Worm (Caenorhabditis elegans): Measurements from ENCODE around the gene lbp-7.
A peak's percentile ranks its signal among the peaks of the same experiment; 100 is the strongest.

The lbp-7 gene

DNA sequence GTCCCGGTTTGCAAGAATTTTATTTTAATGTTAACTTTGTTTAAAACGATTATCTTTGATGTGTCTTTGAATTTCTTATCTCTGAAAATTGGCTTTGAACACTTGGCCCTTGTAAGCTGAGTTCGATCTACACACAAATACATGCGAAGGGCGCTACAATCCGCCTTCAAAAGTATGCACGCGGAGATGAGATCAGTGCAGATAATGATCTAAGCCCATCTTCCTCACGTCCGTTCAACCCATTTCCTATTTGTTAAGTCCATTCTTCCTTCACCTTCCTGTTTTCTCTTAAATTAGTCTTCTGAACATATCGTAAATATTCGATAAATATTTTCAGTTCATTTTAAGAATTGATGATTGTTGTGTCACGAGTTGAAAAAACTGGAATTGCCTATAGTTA lies 13.0 kb upstream of the lbp-7 start, which contains the start of gene nhr-175:
nhr-175 (plus strand) TSS at position 339 of the 400 bp plus-strand sequence.
- TF ChIP-seq fos-1 (tag; optimal IDR thresholded peaks at IDR 0.05) (no peak), nhr-85 (tag) (peak; percentile 61)

DNA sequence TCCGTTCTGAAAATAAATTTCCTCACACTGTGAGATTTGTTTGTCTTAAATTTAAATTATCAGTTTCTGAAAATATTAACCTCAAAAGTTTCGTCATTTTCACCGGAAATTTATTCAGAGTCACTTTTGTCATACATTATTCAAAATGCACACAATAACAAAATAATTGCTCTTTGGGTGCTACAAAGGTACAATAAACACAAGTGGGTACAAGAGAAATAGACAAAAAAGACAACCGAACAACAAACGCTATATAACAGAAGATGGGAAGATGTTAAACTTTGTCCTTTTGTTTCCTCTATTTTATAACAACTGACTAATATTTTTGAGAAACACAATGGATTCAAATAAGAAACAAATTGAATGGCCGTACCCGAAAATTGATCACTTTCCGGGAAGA lies 9.8 kb upstream of the lbp-7 start:
- TF ChIP-seq nhr-11 (tag; optimal IDR thresholded peaks at IDR 0.05) (peak; percentile 85), ets-5 (GFP tag; IDR thresholded peaks at IDR 0.05) (no peak), nhr-19 (GFP tag; conservative IDR thresholded peaks at IDR 0.05) (peak; percentile 14; the same call in 1 of the 2 replicates)

ce11 chrV:13872895-13873294 lies 6.5 kb upstream of the lbp-7 start, which contains the start of gene cpt-5:
cpt-5 (plus strand) TSS chrV:13873195.
- TF ChIP-seq pqm-1 (tag; optimal IDR thresholded peaks at IDR 0.05) (no peak), nhr-77 (tag; optimal IDR thresholded peaks at IDR 0.05) (no peak)

DNA sequence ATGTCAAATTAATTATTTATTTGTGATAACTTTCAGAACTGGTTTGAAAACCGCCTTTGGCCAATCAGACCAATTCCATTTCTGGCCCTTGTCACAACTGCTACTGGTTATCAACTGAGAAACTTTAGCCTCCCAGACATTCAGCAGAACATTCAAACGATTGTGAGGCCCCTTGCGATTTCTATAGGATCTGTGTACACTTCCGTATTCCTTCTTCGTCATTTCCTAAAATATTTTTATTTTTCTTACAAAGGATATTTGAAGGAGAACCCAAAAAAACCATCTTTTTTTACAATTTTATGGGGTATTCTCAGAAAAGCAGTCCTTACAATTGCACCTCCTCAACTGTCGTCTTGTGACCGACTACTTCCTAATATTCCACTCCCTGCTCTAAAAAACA lies 6.0 kb upstream of the lbp-7 start:
- no peak for TF ChIP-seq alr-1 (tag; optimal IDR thresholded peaks at IDR 0.05; ENCODE audit: borderline replicate concordance)
- TF ChIP-seq ets-5 (GFP tag; IDR thresholded peaks at IDR 0.05), result no peak
- no peak for TF ChIP-seq unc-130 (tag; optimal IDR thresholded peaks at IDR 0.05)
- TF ChIP-seq zag-1 (tag; optimal IDR thresholded peaks at IDR 0.05), result no peak
- peak; percentile 1 for TF ChIP-seq nhr-85 (tag)
- no peak for TF ChIP-seq pqm-1 (tag; optimal IDR thresholded peaks at IDR 0.05)
- TF ChIP-seq nhr-77 (tag; optimal IDR thresholded peaks at IDR 0.05), result no peak
- no peak for TF ChIP-seq zip-4 (GFP tag; optimal IDR thresholded peaks at IDR 0.05)

DNA sequence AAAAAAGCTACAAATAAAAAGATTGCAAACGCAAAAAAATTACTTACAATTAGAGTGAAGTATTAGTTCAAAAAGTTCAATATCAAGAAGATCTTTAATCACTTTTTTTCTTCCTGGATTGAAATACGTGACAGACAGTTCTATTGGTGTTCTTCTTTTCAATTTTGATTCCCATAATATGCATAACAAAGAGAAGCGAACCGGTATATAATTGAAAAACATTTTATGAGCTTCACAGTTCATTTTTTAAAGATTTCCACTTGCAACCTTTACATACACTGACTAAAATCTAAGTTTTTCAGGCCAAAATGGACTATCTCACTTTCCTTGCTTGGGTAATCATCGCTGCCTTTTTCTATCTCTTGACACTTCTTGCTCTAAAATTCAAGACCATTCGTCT lies 2.8 kb upstream of the lbp-7 start, which contains the start of gene T22G5.1:
T22G5.1 (plus strand) TSS at position 301 of the 400 bp plus-strand sequence.
- TF ChIP-seq mdl-1 (tag; optimal IDR thresholded peaks at IDR 0.05), result no peak
- TF ChIP-seq lin-13 (GFP tag; optimal IDR thresholded peaks at IDR 0.05), result no peak
- TF ChIP-seq irx-1 (tag; optimal IDR thresholded peaks at IDR 0.05), result no peak
- TF ChIP-seq nhr-71 (tag; optimal IDR thresholded peaks at IDR 0.05), result no peak
- no peak for TF ChIP-seq ztf-11 (tag; optimal IDR thresholded peaks at IDR 0.05)
- no peak for TF ChIP-seq pax-3 (tag; optimal IDR thresholded peaks at IDR 0.05)
- no peak for TF ChIP-seq C34B4.2 (tag; optimal IDR thresholded peaks at IDR 0.05)
- TF ChIP-seq rnt-1 (tag; optimal IDR thresholded peaks at IDR 0.05), result no peak
- no peak for TF ChIP-seq ces-1 (GFP tag; optimal IDR thresholded peaks at IDR 0.05)
- TF ChIP-seq lin-39 (tag; optimal IDR thresholded peaks at IDR 0.05), result no peak
- no peak for TF ChIP-seq nhr-85 (tag)
- no peak for TF ChIP-seq nhr-28 (tag; optimal IDR thresholded peaks at IDR 0.05)
- no peak for TF ChIP-seq sptf-1 (tag; optimal IDR thresholded peaks at IDR 0.05)
- TF ChIP-seq unc-86 (tag; optimal IDR thresholded peaks at IDR 0.05), result no peak
- TF ChIP-seq jun-1 (tag; optimal IDR thresholded peaks at IDR 0.05), result no peak
- TF ChIP-seq Y116A8C.19 (tag; optimal IDR thresholded peaks at IDR 0.05; ENCODE audit: borderline replicate concordance), result no peak
- no peak for TF ChIP-seq C16A3.4 (tag; optimal IDR thresholded peaks at IDR 0.05)

ce11 chrV:13878226-13878625 lies 1.1 kb upstream of the lbp-7 start:
- TF ChIP-seq nhr-11 (tag; optimal IDR thresholded peaks at IDR 0.05), result no peak
- no peak for TF ChIP-seq ama-1 (optimal IDR thresholded peaks at IDR 0.05)
- TF ChIP-seq C16A3.4 (tag; optimal IDR thresholded peaks at IDR 0.05), result no peak
- TF ChIP-seq lin-39 (tag; optimal IDR thresholded peaks at IDR 0.05), result no peak
- TF ChIP-seq nhr-12 (tag; optimal IDR thresholded peaks at IDR 0.05), result no peak
- TF ChIP-seq efl-1 (optimal IDR thresholded peaks at IDR 0.05), result no peak
- TF ChIP-seq efl-1 (GFP tag; optimal IDR thresholded peaks at IDR 0.05 in 1 of 2), result no peak
- no peak for TF ChIP-seq nhr-28 (tag; optimal IDR thresholded peaks at IDR 0.05)
- no peak for TF ChIP-seq hpl-2 (GFP tag; optimal IDR thresholded peaks at IDR 0.05)
- peak; percentile 7 for TF ChIP-seq snu-23 (GFP tag; optimal IDR thresholded peaks at IDR 0.05)
- TF ChIP-seq fkh-8 (tag; optimal IDR thresholded peaks at IDR 0.05), result no peak
- TF ChIP-seq sptf-1 (tag; optimal IDR thresholded peaks at IDR 0.05), result no peak
- TF ChIP-seq lin-15B (tag; optimal IDR thresholded peaks at IDR 0.05), result no peak
- TF ChIP-seq mef-2 (tag; optimal IDR thresholded peaks at IDR 0.05), result no peak
- TF ChIP-seq dsc-1 (tag; optimal IDR thresholded peaks at IDR 0.05), result no peak
- no peak for TF ChIP-seq aly-2 (tag; optimal IDR thresholded peaks at IDR 0.05)
- no peak for TF ChIP-seq fkh-4 (tag; optimal IDR thresholded peaks at IDR 0.05; ENCODE audit: borderline replicate concordance)
- no peak for TF ChIP-seq lir-3 (tag; optimal IDR thresholded peaks at IDR 0.05; ENCODE audit: poor library complexity)
- TF ChIP-seq alr-1 (tag; optimal IDR thresholded peaks at IDR 0.05; ENCODE audit: borderline replicate concordance), result no peak
- no peak for TF ChIP-seq ztf-4 (tag; optimal IDR thresholded peaks at IDR 0.05)
- no peak for TF ChIP-seq ceh-8 (GFP tag; optimal IDR thresholded peaks at IDR 0.05)
- peak in 1 of 3 experiments; percentile 35 for TF ChIP-seq dpl-1 (GFP tag; optimal IDR thresholded peaks at IDR 0.05)
- peak; percentile 42 for TF ChIP-seq pag-3 (tag; optimal IDR thresholded peaks at IDR 0.05; ENCODE audit: borderline replicate concordance, insufficient read depth)

Measured in whole organism, L1 larva.